Worm (Caenorhabditis elegans): ENCODE results near the gene Y62H9A.1.

Y62H9A.1 gene

ce11 chrX:11863307-11863706 lies 12.0 kb upstream of the Y62H9A.1 start, which contains the start of gene F54F7.10:
Gene F54F7.10 (plus strand): TSS chrX:11863607.
- TF ChIP-seq ceh-24 (tag; optimal IDR thresholded peaks at IDR 0.05) (no peak), pqm-1 (tag; optimal IDR thresholded peaks at IDR 0.05) (no peak), che-1 (tag; optimal IDR thresholded peaks at IDR 0.05) (no peak), nfya-1 (tag; optimal IDR thresholded peaks at IDR 0.05) (no peak)

- TF ChIP-seq madf-2 (tag; optimal IDR thresholded peaks at IDR 0.05) (no peak), unc-86 (tag; optimal IDR thresholded peaks at IDR 0.05) (no peak), gmeb-2 (tag; optimal IDR thresholded peaks at IDR 0.05) (no peak), Y22D7AL.16 (tag; optimal IDR thresholded peaks at IDR 0.05) (no peak), unc-42 (tag; optimal IDR thresholded peaks at IDR 0.05) (no peak), nhr-232 (tag; optimal IDR thresholded peaks at IDR 0.05) (no peak), rnt-1 (tag; optimal IDR thresholded peaks at IDR 0.05) (no peak), pha-2 (tag; optimal IDR thresholded peaks at IDR 0.05) (no peak)
These were observed 10.3 kb upstream of the Y62H9A.1 start, which contains the start of gene F54F7.6 for ce11 chrX:11865083-11865482. Gene F54F7.6 (plus strand): TSS chrX:11865383.

ce11 chrX:11869260-11869659 lies 6.1 kb upstream of the Y62H9A.1 start, which contains the start of gene dot-1.2:
Gene dot-1.2 (minus strand): TSS chrX:11869360.
- no peak for TF ChIP-seq odd-2 (tag; optimal IDR thresholded peaks at IDR 0.05)
- no peak for TF ChIP-seq nhr-232 (tag; optimal IDR thresholded peaks at IDR 0.05)
- no peak for TF ChIP-seq fkh-6 (tag; optimal IDR thresholded peaks at IDR 0.05)

ce11 chrX:11870393-11870792 lies 4.9 kb upstream of the Y62H9A.1 start:
- TF ChIP-seq C38D4.7 (GFP tag; optimal IDR thresholded peaks at IDR 0.05) (peak; percentile 4), syd-9 (tag; optimal IDR thresholded peaks at IDR 0.05) (no peak), sdc-2 (tag; optimal IDR thresholded peaks at IDR 0.05) (peak; percentile 12)

- no peak for TF ChIP-seq dmd-4 (tag; optimal IDR thresholded peaks at IDR 0.05; ENCODE audit: borderline replicate concordance)
- no peak for TF ChIP-seq hlh-6 (tag; optimal IDR thresholded peaks at IDR 0.05)
- TF ChIP-seq nhr-11 (tag; optimal IDR thresholded peaks at IDR 0.05): no peak
- no peak for TF ChIP-seq F13H6.1 (tag; optimal IDR thresholded peaks at IDR 0.05)
- TF ChIP-seq ceh-19 (GFP tag; optimal IDR thresholded peaks at IDR 0.05): no peak
- no peak for TF ChIP-seq rnt-1 (tag; optimal IDR thresholded peaks at IDR 0.05)
- no peak for TF ChIP-seq npax-4 (tag; optimal IDR thresholded peaks at IDR 0.05)
These were observed 3.1 kb upstream of the Y62H9A.1 start for ce11 chrX:11872210-11872609.

ce11 chrX:11878109-11878508 lies 2.8 kb downstream of the Y62H9A.1 start, which contains the start of gene Y62H9A.2:
Gene Y62H9A.2 (minus strand): TSS chrX:11878209.
- no peak for TF ChIP-seq ama-1 (optimal IDR thresholded peaks at IDR 0.05)
- no peak for TF ChIP-seq ceh-31 (tag; optimal IDR thresholded peaks at IDR 0.05)
- no peak for TF ChIP-seq dmd-4 (tag; optimal IDR thresholded peaks at IDR 0.05; ENCODE audit: borderline replicate concordance)
- TF ChIP-seq madf-2 (tag; optimal IDR thresholded peaks at IDR 0.05): no peak
- TF ChIP-seq ttx-3 (tag; optimal IDR thresholded peaks at IDR 0.05): no peak
- TF ChIP-seq ceh-45 (GFP tag; IDR thresholded peaks at IDR 0.05): no peak

- TF ChIP-seq ama-1 (optimal IDR thresholded peaks at IDR 0.05) (no peak), K02D7.2 (tag; optimal IDR thresholded peaks at IDR 0.05) (no peak), ceh-31 (tag; optimal IDR thresholded peaks at IDR 0.05) (no peak), ceh-45 (GFP tag; IDR thresholded peaks at IDR 0.05) (no peak), sox-4 (tag; optimal IDR thresholded peaks at IDR 0.05) (no peak), C38D4.7 (GFP tag; optimal IDR thresholded peaks at IDR 0.05) (no peak), C08G9.2 (tag; optimal IDR thresholded peaks at IDR 0.05) (no peak), ceh-30 (tag; optimal IDR thresholded peaks at IDR 0.05) (no peak), npax-4 (tag; optimal IDR thresholded peaks at IDR 0.05) (no peak), mec-3 (tag; optimal IDR thresholded peaks at IDR 0.05; ENCODE audit: borderline replicate concordance) (no peak), T23F11.4 (GFP tag; optimal IDR thresholded peaks at IDR 0.05) (no peak), dve-1 (tag; optimal IDR thresholded peaks at IDR 0.05) (no peak), madf-2 (tag; optimal IDR thresholded peaks at IDR 0.05) (no peak), unc-42 (tag; optimal IDR thresholded peaks at IDR 0.05) (no peak), hlh-8 (tag; optimal IDR thresholded peaks at IDR 0.05) (no peak), ceh-22 (tag; optimal IDR thresholded peaks at IDR 0.05) (no peak), nhr-11 (tag; optimal IDR thresholded peaks at IDR 0.05) (no peak), ztf-16 (tag; optimal IDR thresholded peaks at IDR 0.05) (no peak), pqm-1 (tag; optimal IDR thresholded peaks at IDR 0.05) (no peak), ceh-34 (tag; optimal IDR thresholded peaks at IDR 0.05) (no peak)
These were observed 4.5 kb downstream of the Y62H9A.1 start, which contains the start of the genes Y62H9A.3 and Y62H9A.4 for ce11 chrX:11879871-11880270. Gene Y62H9A.3 (minus strand): TSS chrX:11879971. Gene Y62H9A.4 (plus strand): TSS chrX:11880126.
